Fruit fly (Drosophila melanogaster) whole organism, prepupa: ENCODE results near the gene CAHbeta.

Source experiments
- Blimp-1 ChIP-seq: fragments of 200-800 bp; sonication (Bioruptor generic); optimal IDR thresholded peaks from 3 replicates; lab custom pipeline; 2017; ENCODE audit warnings: missing biosample characterization, missing genetic modification characterization, mild to moderate bottlenecking, moderate library complexity, missing genetic modification reagents
- CG10669 ChIP-seq: fragments of 200-800 bp; sonication (Bioruptor generic); optimal IDR thresholded peaks from 3 replicates; lab custom pipeline; 2018; ENCODE audit warnings: missing biosample characterization, mild to moderate bottlenecking, missing genetic modification characterization, moderate library complexity
- CG11294 ChIP-seq: fragments of 200-800 bp; sonication (Bioruptor generic); IDR thresholded peaks from 2 replicates; pipeline ENCODE4 v1.3.6; 2022; ENCODE audit warnings: missing biosample characterization, missing genetic modification characterization
- CG11762 ChIP-seq: fragments of 200-800 bp; sonication (Bioruptor generic); optimal IDR thresholded peaks from 3 replicates; lab custom pipeline; 2016; ENCODE audit warnings: missing biosample characterization, missing genetic modification characterization; ENCODE audit not compliant: insufficient read depth
- CG11902 ChIP-seq: fragments of 200-800 bp; sonication (Bioruptor generic); optimal IDR thresholded peaks from 3 replicates; lab custom pipeline; 2016; ENCODE audit warnings: missing biosample characterization, missing genetic modification characterization
- CG1621 ChIP-seq: fragments of 200-800 bp; sonication (Bioruptor generic); optimal IDR thresholded peaks from 3 replicates; lab custom pipeline; 2018; ENCODE audit warnings: missing biosample characterization, mild to moderate bottlenecking, missing genetic modification characterization
- CG16779 ChIP-seq: fragments of 200-800 bp; sonication (Bioruptor generic); optimal IDR thresholded peaks from 3 replicates; lab custom pipeline; 2017; ENCODE audit warnings: missing biosample characterization, mild to moderate bottlenecking, missing genetic modification characterization
- CG3032 ChIP-seq: fragments of 200-800 bp; optimal IDR thresholded peaks from 2 replicates; lab custom pipeline; 2019; ENCODE audit warnings: missing biosample characterization, mild to moderate bottlenecking, missing genetic modification characterization, moderate library complexity
- CG32006 ChIP-seq: fragments of 200-800 bp; sonication (Bioruptor generic); optimal IDR thresholded peaks from 3 replicates; lab custom pipeline; 2017; ENCODE audit warnings: missing biosample characterization, mild to moderate bottlenecking, missing genetic modification characterization
- CG3919 ChIP-seq: fragments of 200-800 bp; sonication (Bioruptor generic); optimal IDR thresholded peaks from 3 replicates; lab custom pipeline; 2016; ENCODE audit warnings: missing biosample characterization, missing genetic modification characterization
- CG4318 ChIP-seq: fragments of 200-800 bp; sonication (Bioruptor generic); optimal IDR thresholded peaks from 3 replicates; lab custom pipeline; 2017; ENCODE audit warnings: missing biosample characterization, mild to moderate bottlenecking, missing genetic modification characterization
- CG6808 ChIP-seq: fragments of 200-800 bp; sonication (Bioruptor generic); optimal IDR thresholded peaks from 3 replicates; lab custom pipeline; 2017; ENCODE audit warnings: missing biosample characterization, missing genetic modification characterization, mild to moderate bottlenecking, moderate library complexity, missing genetic modification reagents
- CG6854 ChIP-seq: fragments of 200-800 bp; sonication (Bioruptor generic); optimal IDR thresholded peaks from 2 replicates; lab custom pipeline; 2017; ENCODE audit warnings: missing biosample characterization, mild to moderate bottlenecking, missing genetic modification characterization
- CG7368 ChIP-seq: fragments of 200-800 bp; sonication (Bioruptor generic); optimal IDR thresholded peaks from 3 replicates; lab custom pipeline; 2016; ENCODE audit warnings: missing biosample characterization, missing genetic modification characterization
- CG8119 ChIP-seq: fragments of 200-800 bp; sonication (Bioruptor generic); IDR thresholded peaks from 3 replicates; pipeline ENCODE4 v1.3.6; 2022; ENCODE audit warnings: missing biosample characterization, missing genetic modification characterization
- CG8319 ChIP-seq: fragments of 200-800 bp; sonication (Bioruptor generic); optimal IDR thresholded peaks from 3 replicates; lab custom pipeline; 2016; ENCODE audit warnings: missing biosample characterization, missing genetic modification characterization
- Eip75B ChIP-seq: fragments of 200-800 bp; sonication (Bioruptor generic); optimal IDR thresholded peaks from 3 replicates; lab custom pipeline; 2016; ENCODE audit warnings: missing biosample characterization, missing genetic modification characterization
- Eip78C ChIP-seq: fragments of 200-800 bp; sonication (Bioruptor generic); peaks from one replicate; lab custom pipeline; 2016; ENCODE audit warnings: missing biosample characterization, missing genetic modification characterization
- Eip93F ChIP-seq: fragments of 200-800 bp; sonication (Bioruptor generic); optimal IDR thresholded peaks from 2 replicates; lab custom pipeline; 2016; ENCODE audit warnings: missing biosample characterization, mild to moderate bottlenecking, missing genetic modification characterization
- Ets21C ChIP-seq: fragments of 200-800 bp; sonication (Bioruptor generic); optimal IDR thresholded peaks from 3 replicates; lab custom pipeline; 2016; ENCODE audit warnings: missing biosample characterization, missing genetic modification characterization
- Ets96B ChIP-seq: fragments of 200-800 bp; optimal IDR thresholded peaks from 2 replicates; lab custom pipeline; 2019; ENCODE audit warnings: missing biosample characterization, mild to moderate bottlenecking, missing genetic modification characterization, moderate library complexity
- Gug ChIP-seq: fragments of 200-800 bp; sonication (Bioruptor generic); IDR thresholded peaks from 2 replicates; pipeline ENCODE4 v1.3.6; 2022; ENCODE audit warnings: missing biosample characterization, missing genetic modification characterization
- Hr39 ChIP-seq: fragments of 200-800 bp; sonication (Bioruptor generic); optimal IDR thresholded peaks from 2 replicates; lab custom pipeline; 2016; ENCODE audit warnings: missing biosample characterization, missing genetic modification characterization
- Lpt ChIP-seq: fragments of 200-800 bp; sonication (Bioruptor generic); optimal IDR thresholded peaks from 3 replicates; lab custom pipeline; 2016; ENCODE audit warnings: missing biosample characterization, missing genetic modification characterization
- OdsH ChIP-seq: fragments of 200-800 bp; sonication (Bioruptor generic); optimal IDR thresholded peaks from 3 replicates; lab custom pipeline; 2016; ENCODE audit warnings: missing biosample characterization, missing genetic modification characterization
- Sox14 ChIP-seq: fragments of 200-800 bp; sonication (Bioruptor generic); optimal IDR thresholded peaks from 3 replicates; lab custom pipeline; 2016; ENCODE audit warnings: missing biosample characterization, missing genetic modification characterization
- Sox15 ChIP-seq: fragments of 200-800 bp; sonication (Bioruptor generic); optimal IDR thresholded peaks from 3 replicates; lab custom pipeline; 2016; ENCODE audit warnings: missing biosample characterization, missing genetic modification characterization
- achi ChIP-seq: fragments of 200-800 bp; sonication (Bioruptor generic); optimal IDR thresholded peaks from 3 replicates; lab custom pipeline; 2016; ENCODE audit warnings: missing biosample characterization, missing genetic modification characterization
- acj6 ChIP-seq: fragments of 200-800 bp; sonication (Bioruptor generic); optimal IDR thresholded peaks from 3 replicates; lab custom pipeline; 2016; ENCODE audit warnings: missing biosample characterization, missing genetic modification characterization
- cyc ChIP-seq: fragments of 200-800 bp; sonication (Bioruptor generic); optimal IDR thresholded peaks from 3 replicates; lab custom pipeline; 2016; ENCODE audit warnings: missing biosample characterization, missing genetic modification characterization
- dsx ChIP-seq: fragments of 200-800 bp; optimal IDR thresholded peaks from 3 replicates; lab custom pipeline; 2019; ENCODE audit warnings: missing biosample characterization, mild to moderate bottlenecking, missing genetic modification characterization, moderate library complexity; ENCODE audit not compliant: poor library complexity, severe bottlenecking
- eg ChIP-seq: fragments of 200-800 bp; sonication (Bioruptor generic); IDR thresholded peaks from 3 replicates; pipeline ENCODE4 v1.3.6; 2022; ENCODE audit warnings: missing biosample characterization, missing genetic modification characterization
- esn ChIP-seq: fragments of 200-800 bp; sonication (Bioruptor generic); optimal IDR thresholded peaks from 2 replicates; lab custom pipeline; 2016; ENCODE audit warnings: missing biosample characterization, mild to moderate bottlenecking, missing genetic modification characterization, moderate library complexity
- fd59A ChIP-seq: fragments of 200-800 bp; sonication (Bioruptor generic); optimal IDR thresholded peaks from 2 replicates; lab custom pipeline; 2017; ENCODE audit warnings: missing biosample characterization, mild to moderate bottlenecking, missing genetic modification characterization, missing genetic modification reagents
- net ChIP-seq: fragments of 200-800 bp; sonication (Bioruptor generic); optimal IDR thresholded peaks from 3 replicates; lab custom pipeline; 2016; ENCODE audit warnings: missing biosample characterization, missing genetic modification characterization
- salr ChIP-seq, 2 experiments: fragments of 200-800 bp; sonication (Bioruptor generic); optimal IDR thresholded peaks; 3 replicates each; lab custom pipeline; 2016 to 2018; ENCODE audit warnings: missing biosample characterization in 2 of 2, missing genetic modification characterization in 2 of 2, mild to moderate bottlenecking in 1 of 2
- spab ChIP-seq: fragments of 200-800 bp; sonication (Bioruptor generic); optimal IDR thresholded peaks from 2 replicates; lab custom pipeline; 2017; ENCODE audit warnings: missing biosample characterization, mild to moderate bottlenecking, missing genetic modification characterization, missing genetic modification reagents
- ss ChIP-seq, 2 experiments: fragments of 200-800 bp; sonication (Bioruptor generic); optimal IDR thresholded peaks; 2 replicates in 1 of 2; 3 replicates in 1 of 2; lab custom pipeline; 2017 to 2018; ENCODE audit warnings: mild to moderate bottlenecking in 2 of 2, missing biosample characterization in 2 of 2, missing genetic modification characterization in 2 of 2, moderate library complexity in 1 of 2
- svp ChIP-seq: fragments of 200-800 bp; sonication (Bioruptor generic); peaks from one replicate; lab custom pipeline; 2016; ENCODE audit warnings: missing biosample characterization, missing genetic modification characterization
- topi ChIP-seq: fragments of 200-800 bp; sonication (Bioruptor generic); optimal IDR thresholded peaks from 3 replicates; lab custom pipeline; 2016; ENCODE audit warnings: missing biosample characterization, missing genetic modification characterization
- vri ChIP-seq: fragments of 200-800 bp; sonication (Bioruptor generic); optimal IDR thresholded peaks from 3 replicates; lab custom pipeline; 2016; ENCODE audit warnings: missing biosample characterization, mild to moderate bottlenecking, missing genetic modification characterization

Gene CAHbeta

DNA sequence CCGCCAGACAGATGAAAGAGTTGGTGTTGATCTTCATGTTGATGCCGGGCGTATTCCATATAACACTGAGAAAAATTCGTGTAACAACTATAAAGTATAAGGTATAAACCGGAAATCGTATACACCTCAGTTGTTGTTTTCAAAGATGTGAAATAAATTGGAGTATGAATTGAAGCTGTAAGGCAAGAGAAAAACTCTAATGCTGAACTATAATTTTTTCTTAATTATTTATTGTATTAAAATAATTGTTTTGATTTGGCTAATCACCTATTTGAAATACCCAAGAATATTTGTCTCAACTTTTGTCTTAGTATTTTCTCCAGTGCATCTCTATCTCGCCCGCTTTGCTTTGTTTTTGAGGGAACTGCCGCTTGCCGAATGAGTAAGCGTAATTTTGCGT is 20.3 kb upstream of the CAHbeta start (continued):
- TF ChIP-seq CG6854 (GFP tag; lab: Kevin White, UChicago) (no peak), CG16779 (tag; lab: Kevin White, UChicago) (no peak), esn (GFP tag; lab: Kevin White, UChicago) (peak; percentile 38), Sox15 (no peak), CG11762 (GFP tag; lab: Kevin White, UChicago) (no peak), spab (GFP tag; lab: Kevin White, UChicago) (no peak), topi (GFP tag; lab: Kevin White, UChicago) (peak; percentile 37), CG4318 (GFP tag; lab: Kevin White, UChicago) (peak; percentile 53), OdsH (GFP tag; lab: Kevin White, UChicago) (peak; percentile 47), cyc (GFP tag; lab: Kevin White, UChicago) (no peak), vri (GFP tag; lab: Kevin White, UChicago) (no peak), CG11902 (GFP tag; lab: Kevin White, UChicago) (peak; percentile 22), Eip78C (peak; percentile 65), salr (GFP tag; optimal IDR thresholded peaks at IDR 0.05; lab: Kevin White, UChicago) (peak in 1 of 2 experiments; percentile 15), achi (GFP tag; lab: Kevin White, UChicago) (peak; percentile 56)

DNA sequence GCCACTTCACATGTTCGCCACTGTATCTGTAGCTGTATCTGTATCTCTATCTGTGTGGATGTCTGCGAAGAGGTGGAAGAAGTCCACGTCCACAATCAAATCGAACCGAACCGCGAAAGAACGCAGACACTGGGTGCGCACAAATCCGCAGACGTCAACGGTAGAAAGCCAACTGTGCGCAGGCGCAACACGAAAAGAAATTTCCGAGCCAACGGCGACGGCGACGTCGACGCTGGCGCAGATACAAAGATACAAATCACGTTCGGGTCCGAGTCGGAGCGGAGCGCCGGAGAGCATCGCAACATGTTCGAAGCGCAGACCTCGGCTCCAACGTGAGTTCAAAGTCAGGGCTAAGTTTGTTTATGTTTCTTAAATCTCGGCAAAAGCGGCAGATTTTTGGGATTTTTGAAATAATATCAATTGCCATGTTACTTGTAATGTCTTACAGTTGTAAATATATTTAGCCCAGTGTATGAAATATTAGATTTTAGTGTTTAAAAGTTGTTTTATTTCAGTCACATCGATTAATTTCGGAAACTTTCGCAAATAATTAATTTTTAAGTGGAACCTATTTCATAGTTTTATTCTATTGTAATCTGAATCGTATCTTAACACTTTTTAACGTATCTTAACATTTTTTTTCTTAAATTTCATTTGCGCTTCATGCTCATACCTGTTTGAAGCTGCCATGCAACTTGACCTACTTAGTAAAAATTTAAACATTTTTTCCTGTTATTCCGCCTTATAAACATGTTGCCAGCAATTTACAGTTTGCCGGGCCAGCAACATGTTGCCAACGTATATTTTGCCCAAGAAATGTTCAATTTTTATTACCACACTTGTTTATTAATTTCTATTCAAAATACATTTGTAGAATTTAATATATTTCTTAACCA is 17.6 kb upstream of the CAHbeta start, which contains the start of gene ich:
TSS of gene ich (minus strand) at position 178 of the 896 bp plus-strand sequence.
- TF ChIP-seq CG4318 (GFP tag; lab: Kevin White, UChicago) (no peak), Eip75B (GFP tag; lab: Kevin White, UChicago) (peak; percentile 2), CG6854 (GFP tag; lab: Kevin White, UChicago) (no peak), Lpt (GFP tag; lab: Kevin White, UChicago) (no peak), CG3919 (GFP tag; lab: Kevin White, UChicago) (peak; percentile 2), Gug (GFP tag; lab: Robert Waterston, UW) (no peak), CG16779 (tag; lab: Kevin White, UChicago) (no peak), Hr39 (no peak), esn (GFP tag; lab: Kevin White, UChicago) (no peak), cyc (GFP tag; lab: Kevin White, UChicago) (no peak), Eip78C (peak; percentile 68), CG8119 (GFP tag; lab: Robert Waterston, UW) (no peak), Blimp-1 (GFP tag; lab: Kevin White, UChicago) (no peak), spab (GFP tag; lab: Kevin White, UChicago) (no peak), CG3032 (tag; lab: Kevin White, UChicago) (no peak), Sox14 (no peak), CG10669 (GFP tag; lab: Kevin White, UChicago) (no peak), Ets96B (tag; lab: Kevin White, UChicago) (no peak), CG7368 (GFP tag; lab: Kevin White, UChicago) (no peak), salr (GFP tag; optimal IDR thresholded peaks at IDR 0.05; lab: Kevin White, UChicago) (no peak), vri (GFP tag; lab: Kevin White, UChicago) (no peak), dsx (GFP tag; lab: Kevin White, UChicago) (peak; percentile 22), achi (GFP tag; lab: Kevin White, UChicago) (no peak), ss (GFP tag; optimal IDR thresholded peaks at IDR 0.05; lab: Kevin White, UChicago) (no peak), CG1621 (tag; lab: Kevin White, UChicago) (peak; percentile 62), eg (GFP tag; lab: Robert Waterston, UW) (0 out of 3 replicates have a peak, but pooled peaks have one; percentile 33), fd59A (GFP tag; lab: Kevin White, UChicago) (no peak), CG32006 (GFP tag; lab: Kevin White, UChicago) (peak; percentile 37), CG11902 (GFP tag; lab: Kevin White, UChicago) (no peak), CG6808 (no peak), net (GFP tag; lab: Kevin White, UChicago) (no peak), svp (GFP tag; lab: Kevin White, UChicago) (no peak), CG11762 (GFP tag; lab: Kevin White, UChicago) (no peak), Ets21C (GFP tag; lab: Kevin White, UChicago) (no peak), Eip93F (no peak), acj6 (no peak), CG8319 (GFP tag; lab: Kevin White, UChicago) (no peak), CG11294 (GFP tag; lab: Robert Waterston, UW) (no peak)
